Fruit fly (Drosophila melanogaster): Measurements from ENCODE around the gene Jarid2.

Jarid2 gene

DNA sequence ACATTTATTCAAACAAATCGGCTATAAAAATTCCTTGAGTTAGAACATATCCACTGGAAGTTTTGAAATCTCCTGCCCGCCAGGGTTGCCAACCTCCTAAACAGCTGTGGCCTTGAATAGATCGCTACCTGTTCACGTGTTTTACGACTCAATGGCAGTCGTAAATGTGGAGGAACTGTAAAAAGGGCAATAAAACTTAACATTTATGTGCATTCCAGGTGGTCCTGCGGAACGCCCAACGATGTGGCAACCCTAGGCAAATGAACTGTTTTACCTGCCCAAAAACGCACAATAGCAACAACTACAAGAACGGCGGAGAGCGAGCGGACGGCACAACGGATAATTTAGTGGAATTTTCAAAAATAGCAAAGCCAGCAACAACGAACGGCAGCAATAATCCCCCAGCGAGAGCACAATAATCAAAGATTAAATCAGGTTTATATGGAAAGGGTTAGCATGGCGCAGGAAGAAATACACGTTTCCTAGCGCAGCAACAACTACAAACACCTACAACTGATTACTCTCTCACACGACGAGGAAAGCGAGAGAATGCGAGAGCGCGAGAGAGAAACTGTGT, 15.1 kb upstream of the Jarid2 start:
- TF ChIP-seq Dif (GFP tag; optimal IDR thresholded peaks at IDR 0.05; ENCODE audit: partially characterized antibody): peak; percentile 32
- TF ChIP-seq fru (GFP tag; optimal IDR thresholded peaks at IDR 0.05): no peak

DNA sequence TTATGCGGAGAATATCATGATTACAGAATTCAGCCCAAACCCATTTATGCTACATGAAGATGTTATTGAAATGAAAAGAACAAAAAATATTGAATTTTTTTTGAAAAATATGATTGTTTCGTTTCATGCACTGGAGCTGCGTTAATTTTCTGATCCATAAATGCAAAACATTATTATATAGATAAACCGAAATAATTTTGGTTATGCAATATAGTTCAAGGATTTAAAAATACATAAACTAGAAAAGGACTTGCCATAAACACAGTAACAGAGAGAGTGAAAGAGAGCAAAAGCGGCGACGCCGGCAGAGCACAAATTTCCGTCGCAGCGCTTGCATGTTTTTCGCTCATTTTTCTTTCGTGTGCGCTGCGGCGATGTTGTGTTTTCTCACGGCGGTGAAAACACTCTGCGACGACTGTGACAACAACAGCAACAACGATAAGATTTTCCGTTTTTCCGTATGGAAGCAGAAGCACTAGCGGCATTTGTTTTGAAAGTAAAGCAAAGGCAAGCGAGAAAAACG, 14.5 kb upstream of the Jarid2 start:
- TF ChIP-seq CG32264 (GFP tag; optimal IDR thresholded peaks at IDR 0.05) (peak; percentile 50), h (GFP tag; optimal IDR thresholded peaks at IDR 0.05) (peak; percentile 89), rgr (GFP tag; optimal IDR thresholded peaks at IDR 0.05) (peak; percentile 73), Hr83 (GFP tag; optimal IDR thresholded peaks at IDR 0.05; ENCODE audit: poor library complexity, severe bottlenecking) (no peak), br (GFP tag; optimal IDR thresholded peaks at IDR 0.05) (peak; percentile 83), Dfd (GFP tag; optimal IDR thresholded peaks at IDR 0.05) (no peak), dmrt93B (GFP tag; optimal IDR thresholded peaks at IDR 0.05) (peak; percentile 79), CrebA (GFP tag; optimal IDR thresholded peaks at IDR 0.05; ENCODE audit: borderline replicate concordance) (no peak), Mio (GFP tag; optimal IDR thresholded peaks at IDR 0.05) (no peak), CG9705 (GFP tag; optimal IDR thresholded peaks at IDR 0.05) (peak; percentile 81), Rel (GFP tag; optimal IDR thresholded peaks at IDR 0.05) (no peak), Rel (tag; optimal IDR thresholded peaks at IDR 0.05) (peak; percentile 61), foxo (GFP tag; optimal IDR thresholded peaks at IDR 0.05) (peak; percentile 0 to 86), dsf (GFP tag; optimal IDR thresholded peaks at IDR 0.05; ENCODE audit: borderline replicate concordance) (peak; percentile 26), Myc (optimal IDR thresholded peaks at IDR 0.05) (no peak), psq (GFP tag; optimal IDR thresholded peaks at IDR 0.05) (peak; percentile 61), woc (GFP tag; optimal IDR thresholded peaks at IDR 0.05) (peak; percentile 89), Dif (GFP tag; optimal IDR thresholded peaks at IDR 0.05; ENCODE audit: partially characterized antibody) (no peak), Hnf4 (GFP tag; optimal IDR thresholded peaks at IDR 0.05) (peak; percentile 62), Sp1 (GFP tag; optimal IDR thresholded peaks at IDR 0.05) (peak; percentile 94), Abd-B (GFP tag; optimal IDR thresholded peaks at IDR 0.05) (no peak), GATAd (GFP tag; optimal IDR thresholded peaks at IDR 0.05) (no peak), brk (GFP tag; optimal IDR thresholded peaks at IDR 0.05) (peak; percentile 84), Jra (GFP tag; optimal IDR thresholded peaks at IDR 0.05) (peak; percentile 24), ey (GFP tag; optimal IDR thresholded peaks at IDR 0.05) (peak; percentile 76), OdsH (GFP tag; optimal IDR thresholded peaks at IDR 0.05) (peak; percentile 78), dl (GFP tag; optimal IDR thresholded peaks at IDR 0.05; ENCODE audit: insufficient read depth in 1 of 2, partially characterized antibody in 2 of 2) (no peak), usp (GFP tag; optimal IDR thresholded peaks at IDR 0.05) (no peak), tai (GFP tag; optimal IDR thresholded peaks at IDR 0.05) (peak; percentile 61), lola (GFP tag; optimal IDR thresholded peaks at IDR 0.05) (no peak), sage (GFP tag; optimal IDR thresholded peaks at IDR 0.05) (peak; percentile 82), HLH106 (tag; optimal IDR thresholded peaks at IDR 0.05) (peak; percentile 88), Hr78 (GFP tag; optimal IDR thresholded peaks at IDR 0.05) (no peak), fru (GFP tag; optimal IDR thresholded peaks at IDR 0.05) (peak; percentile 89), pan (optimal IDR thresholded peaks at IDR 0.05) (no peak), Vsx2 (GFP tag; optimal IDR thresholded peaks at IDR 0.05; ENCODE audit: partially characterized antibody) (no peak), jim (GFP tag; optimal IDR thresholded peaks at IDR 0.05) (no peak), sv (GFP tag; optimal IDR thresholded peaks at IDR 0.05) (peak; percentile 70), N (GFP tag; optimal IDR thresholded peaks at IDR 0.05) (no peak)

DNA sequence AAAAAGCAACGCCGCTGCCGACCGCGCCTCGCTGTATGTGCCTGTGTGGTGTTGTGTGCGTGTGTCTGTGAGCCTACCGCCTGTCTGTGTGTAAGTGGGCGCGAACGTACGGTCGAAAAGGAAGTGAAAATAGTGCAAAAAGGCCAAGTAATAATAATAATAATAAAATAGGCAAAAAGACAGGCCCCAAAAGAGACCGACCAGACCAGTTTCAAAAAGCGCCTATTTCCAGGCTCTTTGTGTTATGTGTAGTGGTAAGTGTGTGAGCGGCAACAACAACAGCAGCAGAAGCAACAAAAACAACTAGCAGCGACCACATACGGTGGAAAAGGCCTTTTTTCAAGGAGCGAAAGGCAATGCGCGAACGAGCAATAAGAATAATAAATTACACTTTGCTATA, 14.0 kb upstream of the Jarid2 start:
- TF ChIP-seq ey (GFP tag; optimal IDR thresholded peaks at IDR 0.05) (no peak), rgr (GFP tag; optimal IDR thresholded peaks at IDR 0.05) (no peak), fru (GFP tag; optimal IDR thresholded peaks at IDR 0.05) (no peak), Rel (GFP tag; optimal IDR thresholded peaks at IDR 0.05) (no peak), Rel (tag; optimal IDR thresholded peaks at IDR 0.05) (no peak), Abd-B (GFP tag; optimal IDR thresholded peaks at IDR 0.05) (no peak), Hr83 (GFP tag; optimal IDR thresholded peaks at IDR 0.05; ENCODE audit: poor library complexity, severe bottlenecking) (no peak)
